Fruit fly (Drosophila melanogaster): ENCODE data around the gene mys.

- TF ChIP-seq h (optimal IDR thresholded peaks at IDR 0.05) (no peak), psq (optimal IDR thresholded peaks at IDR 0.05) (no peak), ttk (optimal IDR thresholded peaks at IDR 0.05) (no peak), Sin3A (optimal IDR thresholded peaks at IDR 0.05) (no peak), insv (optimal IDR thresholded peaks at IDR 0.05) (no peak), Myc (optimal IDR thresholded peaks at IDR 0.05) (no peak)
These were observed 52.2 kb downstream of the mys start for dm6 chrX:8113386-8114279.
